Worm (Caenorhabditis elegans) whole organism, L4 larva: Measurements from ENCODE around the gene C06G4.6.

Experiments used
- Y48G9A.11 ChIP-seq: fragments of 200-800 bp; sonication (Bioruptor generic); IDR thresholded peaks from 2 replicates; pipeline ENCODE4 v1.3.6; 2022; ENCODE audit warnings: missing genetic modification reagents, missing genetic modification characterization, missing compliant biosample characterization
- Y5F2A.4 ChIP-seq: fragments of 200-800 bp; sonication (Bioruptor generic); optimal IDR thresholded peaks from 2 replicates; lab custom pipeline; 2018; ENCODE audit warnings: mild to moderate bottlenecking, missing genetic modification characterization, missing compliant biosample characterization
- Y75B8A.6 ChIP-seq: fragments of 200-800 bp; sonication (Bioruptor generic); IDR thresholded peaks from 2 replicates; pipeline ENCODE4 v1.3.6; 2022; ENCODE audit warnings: missing genetic modification reagents, missing genetic modification characterization, missing compliant biosample characterization
- aha-1 ChIP-seq: fragments of 150-350 bp; peaks from one replicate; lab custom pipeline; 2014; ENCODE audit warnings: missing biosample characterization, missing genetic modification characterization
- aly-2 ChIP-seq: sonication (generic microtip); optimal IDR thresholded peaks from 2 replicates; lab custom pipeline; 2018; ENCODE audit warnings: missing biosample characterization, missing genetic modification characterization
- ama-1 ChIP-seq: fragments of 150-350 bp; optimal IDR thresholded peaks from 2 replicates; lab custom pipeline; 2014; ENCODE audit warnings: inconsistent platforms, mixed read lengths
- attf-4 ChIP-seq: sonication (generic microtip); optimal IDR thresholded peaks from 3 replicates; lab custom pipeline; 2017; ENCODE audit warnings: missing biosample characterization, missing genetic modification characterization
- ceh-20 ChIP-seq: fragments of 200-800 bp; sonication (Bioruptor generic); IDR thresholded peaks from 2 replicates; pipeline ENCODE4 v1.3.6; 2022; ENCODE audit warnings: missing genetic modification reagents, missing genetic modification characterization, missing compliant biosample characterization
- ceh-82 ChIP-seq: sonication (generic microtip); optimal IDR thresholded peaks from 2 replicates; lab custom pipeline; 2017; ENCODE audit warnings: missing biosample characterization, missing genetic modification characterization
- ctbp-1 ChIP-seq: fragments of 200-800 bp; sonication (Bioruptor generic); IDR thresholded peaks from 2 replicates; pipeline ENCODE4 v1.3.6; 2022; ENCODE audit warnings: missing genetic modification reagents, missing genetic modification characterization, missing compliant biosample characterization
- daf-16 ChIP-seq, 3 experiments: sonication (generic microtip); optimal IDR thresholded peaks; 2 replicates each; lab custom pipeline; 2016 to 2017; ENCODE audit warnings: missing genetic modification characterization in 3 of 3, missing genetic modification reagents in 3 of 3, mild to moderate bottlenecking in 2 of 3, missing compliant biosample characterization in 2 of 3, missing biosample characterization in 1 of 3, moderate library complexity in 1 of 3
- daf-19 ChIP-seq: fragments of 200-800 bp; sonication (Bioruptor generic); conservative IDR thresholded peaks from 2 replicates; pipeline ENCODE4 v1.3.6; 2022; ENCODE audit warnings: missing genetic modification characterization, missing compliant biosample characterization
- dmd-8 ChIP-seq: fragments of 200-800 bp; sonication (Bioruptor generic); IDR thresholded peaks from 2 replicates; pipeline ENCODE4 v1.3.6; 2022; ENCODE audit warnings: missing genetic modification characterization, missing compliant biosample characterization
- dpl-1 ChIP-seq: fragments of 150-350 bp; optimal IDR thresholded peaks from 2 replicates; lab custom pipeline; 2014; ENCODE audit warnings: missing biosample characterization, missing genetic modification reagents, missing genetic modification characterization
- dve-1 ChIP-seq: sonication (generic microtip); optimal IDR thresholded peaks from 2 replicates; lab custom pipeline; 2017; ENCODE audit warnings: antibody characterized with exemption, mild to moderate bottlenecking, missing genetic modification characterization, missing compliant biosample characterization; ENCODE audit not compliant: insufficient read depth
- fkh-10 ChIP-seq: fragments of 150-350 bp; optimal IDR thresholded peaks from 2 replicates; lab custom pipeline; 2014; ENCODE audit warnings: missing biosample characterization, missing genetic modification reagents, missing genetic modification characterization
- hlh-30 ChIP-seq: sonication (generic microtip); optimal IDR thresholded peaks from 2 replicates; lab custom pipeline; 2017; ENCODE audit warnings: antibody characterized with exemption, mild to moderate bottlenecking, missing genetic modification characterization, missing compliant biosample characterization; ENCODE audit not compliant: insufficient read depth
- hmg-1.1 ChIP-seq: fragments of 200-800 bp; sonication (Bioruptor generic); IDR thresholded peaks from 2 replicates; pipeline ENCODE4 v1.3.6; 2022; ENCODE audit warnings: missing genetic modification reagents, missing genetic modification characterization, missing compliant biosample characterization
- lin-13 ChIP-seq: fragments of 150-350 bp; optimal IDR thresholded peaks from 2 replicates; lab custom pipeline; 2014; ENCODE audit warnings: missing biosample characterization, missing genetic modification reagents, missing genetic modification characterization
- lsy-2 ChIP-seq, 2 experiments: fragments of 150-350 bp in 1 of 2; sonication (generic microtip) in 1 of 2; optimal IDR thresholded peaks; 2 replicates each; lab custom pipeline; 2014 to 2017; ENCODE audit warnings: missing biosample characterization in 2 of 2, missing genetic modification characterization in 2 of 2
- mdl-1 ChIP-seq, 2 experiments: fragments of 150-350 bp in 1 of 2; sonication (generic microtip) in 1 of 2; optimal IDR thresholded peaks; 2 replicates each; lab custom pipeline; 2014 to 2017; ENCODE audit warnings: missing biosample characterization in 2 of 2, missing genetic modification characterization in 2 of 2
- mdt-29 ChIP-seq: fragments of 200-800 bp; sonication (Bioruptor generic); IDR thresholded peaks from 2 replicates; pipeline ENCODE4 v1.3.6; 2022; ENCODE audit warnings: missing genetic modification reagents, missing genetic modification characterization, missing compliant biosample characterization
- mep-1 ChIP-seq: fragments of 150-350 bp; sonication (generic microtip); optimal IDR thresholded peaks from 3 replicates; lab custom pipeline; 2014; ENCODE audit warnings: missing biosample characterization, missing genetic modification characterization
- mes-2 ChIP-seq: sonication (generic microtip); optimal IDR thresholded peaks from 2 replicates; lab custom pipeline; 2016; ENCODE audit warnings: missing genotype, mild to moderate bottlenecking, missing genetic modification characterization, missing compliant biosample characterization; ENCODE audit not compliant: poor library complexity, severe bottlenecking
- nhr-10 ChIP-seq: fragments of 150-350 bp; optimal IDR thresholded peaks from 2 replicates; lab custom pipeline; 2014; ENCODE audit warnings: missing biosample characterization, missing genetic modification characterization
- nhr-102 ChIP-seq: sonication (generic microtip); optimal IDR thresholded peaks from 2 replicates; lab custom pipeline; 2016; ENCODE audit warnings: mild to moderate bottlenecking, missing genetic modification characterization, moderate library complexity, missing compliant biosample characterization
- nhr-11 ChIP-seq: fragments of 150-350 bp; optimal IDR thresholded peaks from 2 replicates; lab custom pipeline; 2014; ENCODE audit warnings: missing biosample characterization, missing genetic modification characterization
- nhr-28 ChIP-seq: fragments of 150-350 bp; optimal IDR thresholded peaks from 2 replicates; lab custom pipeline; 2014; ENCODE audit warnings: missing biosample characterization, missing genetic modification characterization
- nhr-48 ChIP-seq: sonication (generic microtip); optimal IDR thresholded peaks from 2 replicates; lab custom pipeline; 2016; ENCODE audit warnings: mild to moderate bottlenecking, missing genetic modification characterization, missing compliant biosample characterization
- nhr-6 ChIP-seq: fragments of 150-350 bp; optimal IDR thresholded peaks from 2 replicates; lab custom pipeline; 2014; ENCODE audit warnings: missing biosample characterization, missing genetic modification characterization
- nhr-76 ChIP-seq: fragments of 150-350 bp; optimal IDR thresholded peaks from 2 replicates; lab custom pipeline; 2014; ENCODE audit warnings: missing biosample characterization, missing genetic modification characterization
- nhr-77 ChIP-seq: fragments of 150-350 bp; optimal IDR thresholded peaks from 2 replicates; lab custom pipeline; 2014; ENCODE audit warnings: missing biosample characterization, missing genetic modification characterization
- rbr-2 ChIP-seq: sonication (generic microtip); optimal IDR thresholded peaks from 2 replicates; lab custom pipeline; 2016; ENCODE audit warnings: missing genotype, missing genetic modification characterization, missing compliant biosample characterization
- snpc-1.2 ChIP-seq: fragments of 200-800 bp; sonication (Bioruptor generic); IDR thresholded peaks from 2 replicates; pipeline ENCODE4 v1.3.6; 2022; ENCODE audit warnings: missing genetic modification reagents, missing genetic modification characterization, missing compliant biosample characterization
- unc-130 ChIP-seq: sonication (generic microtip); optimal IDR thresholded peaks from 2 replicates; lab custom pipeline; 2016; ENCODE audit warnings: missing genetic modification reagents, missing genetic modification characterization, missing compliant biosample characterization
- unc-39 ChIP-seq: sonication (generic microtip); optimal IDR thresholded peaks from 2 replicates; lab custom pipeline; 2017; ENCODE audit warnings: missing biosample characterization, missing genetic modification characterization
- unc-62 ChIP-seq, 3 experiments: fragments of 150-350 bp in 1 of 3; sonication (generic microtip); optimal IDR thresholded peaks in 2 of 3; peaks in 1 of 3; 1 replicate in 1 of 3; 2 replicates in 2 of 3; lab custom pipeline; 2014 to 2017; ENCODE audit warnings: missing biosample characterization in 3 of 3, missing genetic modification characterization in 3 of 3, missing genetic modification reagents in 3 of 3, missing genotype in 1 of 3
- zag-1 ChIP-seq: fragments of 150-350 bp; optimal IDR thresholded peaks from 2 replicates; lab custom pipeline; 2014; ENCODE audit warnings: missing biosample characterization, missing genetic modification characterization
- zip-2 ChIP-seq: fragments of 150-350 bp; optimal IDR thresholded peaks from 2 replicates; lab custom pipeline; 2014; ENCODE audit warnings: missing biosample characterization, missing genetic modification characterization
- ztf-11 ChIP-seq: fragments of 150-350 bp; optimal IDR thresholded peaks from 2 replicates; lab custom pipeline; 2014; ENCODE audit warnings: missing biosample characterization, missing genetic modification characterization
- ztf-7 ChIP-seq: fragments of 150-350 bp; optimal IDR thresholded peaks from 2 replicates; lab custom pipeline; 2014; ENCODE audit warnings: missing biosample characterization, missing genetic modification characterization

C06G4.6 gene

ce11 chrIII:8022077-8022476 lies 17.9 kb downstream of the C06G4.6 start, which contains the start of gene F44B9.2:
Gene F44B9.2, plus strand, starts transcription at chrIII:8022463.
- TF ChIP-seq unc-62 (GFP tag; optimal IDR thresholded peaks at IDR 0.05 in 1 of 2; lab: Kevin White, UChicago) (peak in 1 of 2 experiments; percentile 95), unc-62 (tag; optimal IDR thresholded peaks at IDR 0.05; lab: Kevin White, UChicago) (no peak), unc-39 (tag; lab: Kevin White, UChicago) (no peak), aha-1 (tag; lab: Kevin White, UChicago) (peak; percentile 46)
- TF ChIP-seq, all 104 proteins: peak for 2

DNA sequence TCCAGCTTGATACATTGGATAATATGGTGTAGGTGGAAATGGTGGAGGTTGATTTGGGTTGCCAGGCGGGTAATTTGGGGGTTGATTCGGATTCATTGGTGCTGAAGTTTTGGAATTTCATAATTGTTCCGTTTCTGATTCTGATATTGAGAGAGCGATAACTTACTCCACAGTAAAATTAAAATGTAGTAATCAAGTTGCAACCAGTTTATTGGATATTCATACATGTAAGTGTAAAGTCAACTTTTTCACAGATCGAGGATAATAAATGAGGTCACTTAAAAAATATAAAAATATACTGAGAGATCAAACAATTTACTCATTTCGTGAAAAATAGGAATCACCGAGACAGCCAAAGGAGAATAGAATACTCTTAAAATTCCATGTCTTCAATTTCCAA lies 23.8 kb downstream of the C06G4.6 start, which contains the start of gene mdt-30:
Gene mdt-30 (minus strand): TSS at position 101 of the 400 bp plus-strand sequence.
- TF ChIP-seq mdt-29 (GFP tag; lab: Robert Waterston, UW) (no peak), aha-1 (tag; lab: Kevin White, UChicago) (peak; percentile 28)

DNA sequence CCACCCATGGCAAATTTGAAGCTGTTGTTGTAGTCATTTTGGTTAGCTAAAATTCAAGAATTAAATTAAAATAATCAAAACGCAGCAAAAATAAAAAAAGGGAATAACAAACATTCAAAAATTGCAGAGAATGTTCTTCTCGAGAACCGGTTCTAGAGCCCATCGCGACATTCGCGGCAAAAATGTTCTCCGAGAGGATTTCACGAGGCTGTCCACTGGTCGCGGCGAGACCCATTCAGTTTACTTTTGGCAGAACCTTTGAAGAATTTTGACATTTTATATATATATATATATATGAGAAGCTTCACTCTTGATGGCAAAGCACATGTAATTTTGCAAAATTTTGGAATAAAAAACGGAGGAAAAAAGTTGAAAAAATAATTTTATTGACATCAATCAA lies 25.3 kb downstream of the C06G4.6 start, which contains the start of gene F44B9.8:
Gene F44B9.8 (minus strand): TSS at position 163 of the 400 bp plus-strand sequence.
- TF ChIP-seq nhr-6 (tag; lab: Kevin White, UChicago), result peak; percentile 5
- TF ChIP-seq Y5F2A.4, result no peak
- TF ChIP-seq ceh-20 (GFP tag; lab: Robert Waterston, UW), result no peak
- TF ChIP-seq aha-1 (tag; lab: Kevin White, UChicago), result peak; percentile 93
- TF ChIP-seq snpc-1.2 (GFP tag; lab: Robert Waterston, UW), result no peak
- peak; percentile 2 for TF ChIP-seq nhr-77
- no peak for TF ChIP-seq ztf-7
- peak; percentile 74 for TF ChIP-seq mep-1 (tag; lab: Kevin White, UChicago)
- no peak for TF ChIP-seq nhr-10
- TF ChIP-seq attf-4 (tag; lab: Kevin White, UChicago), result no peak
- no peak for TF ChIP-seq nhr-76 (tag; lab: Kevin White, UChicago)
- 0 out of 2 replicates have a peak, but pooled peaks have one; percentile 47 for TF ChIP-seq hmg-1.1 (GFP tag; lab: Robert Waterston, UW)
- TF ChIP-seq fkh-10 (GFP tag; lab: Kevin White, UChicago), result no peak
- peak; percentile 4 for TF ChIP-seq nhr-28 (tag; lab: Kevin White, UChicago)
- no peak for TF ChIP-seq nhr-102 (tag; lab: Kevin White, UChicago)
- TF ChIP-seq daf-16 (GFP tag; optimal IDR thresholded peaks at IDR 0.05; lab: Kevin White, UChicago), result no peak
- TF ChIP-seq daf-16 (tag; optimal IDR thresholded peaks at IDR 0.05; lab: Kevin White, UChicago), result no peak
- TF ChIP-seq ctbp-1 (GFP tag; lab: Robert Waterston, UW), result no peak
- TF ChIP-seq ztf-11, result no peak
- peak; percentile 52 for TF ChIP-seq hlh-30 (tag; lab: Kevin White, UChicago)
- TF ChIP-seq dpl-1, result peak; percentile 87
- peak in 1 of 2 experiments; percentile 86 for TF ChIP-seq lsy-2 (tag; optimal IDR thresholded peaks at IDR 0.05; lab: Kevin White, UChicago)
- peak; percentile 40 for TF ChIP-seq rbr-2 (tag; lab: Kevin White, UChicago)
- no peak for TF ChIP-seq daf-19 (GFP tag; lab: Robert Waterston, UW)
- TF ChIP-seq dmd-8 (GFP tag; lab: Robert Waterston, UW), result no peak
- TF ChIP-seq dve-1 (tag; lab: Kevin White, UChicago), result peak; percentile 65
- TF ChIP-seq zag-1 (tag; lab: Kevin White, UChicago), result no peak
- TF ChIP-seq aly-2 (tag; lab: Kevin White, UChicago), result no peak
- no peak for TF ChIP-seq mdl-1 (tag; optimal IDR thresholded peaks at IDR 0.05; lab: Kevin White, UChicago)
- TF ChIP-seq nhr-48 (tag; lab: Kevin White, UChicago), result no peak
- no peak for TF ChIP-seq ceh-82
- peak; percentile 84 for TF ChIP-seq mes-2 (tag; lab: Kevin White, UChicago)

ce11 chrIII:8030963-8031362 lies 26.8 kb downstream of the C06G4.6 start, which contains the start of gene F44B9.9:
Gene F44B9.9, minus strand, starts transcription at chrIII:8031063.
- no peak for TF ChIP-seq zip-2 (tag; lab: Kevin White, UChicago)
- TF ChIP-seq ztf-11, result no peak
- TF ChIP-seq Y48G9A.11 (GFP tag; lab: Robert Waterston, UW), result no peak
- TF ChIP-seq unc-130 (GFP tag; lab: Kevin White, UChicago), result no peak
- TF ChIP-seq lin-13 (GFP tag; lab: Kevin White, UChicago), result no peak
- TF ChIP-seq attf-4 (tag; lab: Kevin White, UChicago), result no peak
- TF ChIP-seq nhr-102 (tag; lab: Kevin White, UChicago), result no peak
- no peak for TF ChIP-seq ceh-82
- no peak for TF ChIP-seq ctbp-1 (GFP tag; lab: Robert Waterston, UW)
- no peak for TF ChIP-seq Y75B8A.6 (GFP tag; lab: Robert Waterston, UW)
- TF ChIP-seq rbr-2 (tag; lab: Kevin White, UChicago), result no peak
- no peak for TF ChIP-seq aly-2 (tag; lab: Kevin White, UChicago)
- no peak for TF ChIP-seq nhr-11 (tag; lab: Kevin White, UChicago)
- TF ChIP-seq ama-1 (lab: Kevin White, UChicago), result no peak
